Fruit fly (Drosophila melanogaster): ENCODE results near the gene CG45263.

The CG45263 gene

DNA sequence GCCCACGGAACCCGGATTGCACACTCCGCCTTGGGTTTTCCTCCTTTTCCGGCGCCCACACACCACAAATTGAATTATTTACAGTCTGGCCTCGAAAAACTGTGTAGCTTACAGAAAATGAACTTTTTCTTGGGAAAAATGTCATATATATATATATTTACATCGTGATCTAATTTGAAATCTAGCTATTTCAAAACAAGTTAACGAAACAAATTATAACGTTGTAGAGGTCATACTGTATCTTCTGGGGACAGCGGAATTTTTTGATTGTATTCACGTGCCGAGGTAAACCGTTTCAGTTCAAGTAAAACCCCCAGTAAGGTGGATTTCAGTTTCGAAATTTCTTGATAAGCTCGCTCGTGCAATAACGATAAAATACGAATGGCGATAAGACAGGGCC lies 123.0 kb downstream of the CG45263 start (continued):
- TF ChIP-seq sens-2 (GFP tag; IDR thresholded peaks at IDR 0.05), result peak; percentile 24; the same call in 1 of the 2 replicates
- no peak for TF ChIP-seq nau (GFP tag; optimal IDR thresholded peaks at IDR 0.05)
- TF ChIP-seq hbn (GFP tag; IDR thresholded peaks at IDR 0.05; ENCODE audit: partially characterized antibody), result no peak
- TF ChIP-seq h (optimal IDR thresholded peaks at IDR 0.05), result no peak
- no peak for TF ChIP-seq CG18011 (GFP tag; optimal IDR thresholded peaks at IDR 0.05)
- TF ChIP-seq chn (GFP tag; optimal IDR thresholded peaks at IDR 0.05), result no peak
- no peak for TF ChIP-seq disco-r (GFP tag; optimal IDR thresholded peaks at IDR 0.05)
- no peak for TF ChIP-seq shn (GFP tag; optimal IDR thresholded peaks at IDR 0.05)
- TF ChIP-seq CG10462 (GFP tag; optimal IDR thresholded peaks at IDR 0.05), result no peak
- peak; percentile 74 for TF ChIP-seq Rfx (GFP tag; IDR thresholded peaks at IDR 0.05)
- TF ChIP-seq hb (GFP tag; IDR thresholded peaks at IDR 0.05; ENCODE audit: partially characterized antibody), result no peak
- TF ChIP-seq CG33557 (GFP tag; optimal IDR thresholded peaks at IDR 0.05), result no peak
- TF ChIP-seq CG8765 (GFP tag; IDR thresholded peaks at IDR 0.05), result no peak
- TF ChIP-seq CG12236 (GFP tag; optimal IDR thresholded peaks at IDR 0.05), result no peak
- no peak for TF ChIP-seq dati (GFP tag; IDR thresholded peaks at IDR 0.05)
- no peak for TF ChIP-seq zf30C (GFP tag; optimal IDR thresholded peaks at IDR 0.05)
- TF ChIP-seq ato (GFP tag; IDR thresholded peaks at IDR 0.05; ENCODE audit: partially characterized antibody), result no peak
- no peak for TF ChIP-seq TFAM (GFP tag; optimal IDR thresholded peaks at IDR 0.05)
- no peak for TF ChIP-seq jigr1 (GFP tag; IDR thresholded peaks at IDR 0.05)
- TF ChIP-seq ab (GFP tag; optimal IDR thresholded peaks at IDR 0.05), result no peak
- peak; percentile 7 for TF ChIP-seq YL-1 (GFP tag; optimal IDR thresholded peaks at IDR 0.05)
- peak; percentile 40; the same call in 1 of the 2 replicates for TF ChIP-seq H2.0 (GFP tag; IDR thresholded peaks at IDR 0.05)
- peak; percentile 38; the same call in 1 of the 2 replicates for TF ChIP-seq E2f1 (GFP tag; IDR thresholded peaks at IDR 0.05)
- peak; percentile 38 for TF ChIP-seq CG17385 (GFP tag; optimal IDR thresholded peaks at IDR 0.05)
- no peak for TF ChIP-seq CG2116 (GFP tag; optimal IDR thresholded peaks at IDR 0.05)
- TF ChIP-seq crp (GFP tag; optimal IDR thresholded peaks at IDR 0.05), result no peak
- peak; percentile 42 for TF ChIP-seq CG2712 (tag; optimal IDR thresholded peaks at IDR 0.05)
- peak; percentile 16 for TF ChIP-seq bab2 (GFP tag; optimal IDR thresholded peaks at IDR 0.05)
- TF ChIP-seq onecut (GFP tag; IDR thresholded peaks at IDR 0.05), result no peak
- no peak for TF ChIP-seq usp (GFP tag; optimal IDR thresholded peaks at IDR 0.05)
- no peak for TF ChIP-seq CG18476 (GFP tag; optimal IDR thresholded peaks at IDR 0.05)
- no peak for TF ChIP-seq nerfin-2 (GFP tag; IDR thresholded peaks at IDR 0.05; ENCODE audit: partially characterized antibody)
- TF ChIP-seq CG2875 (GFP tag; optimal IDR thresholded peaks at IDR 0.05), result no peak
- TF ChIP-seq Opbp (GFP tag; IDR thresholded peaks at IDR 0.05; ENCODE audit: partially characterized antibody), result no peak
- no peak for TF ChIP-seq chinmo (GFP tag; IDR thresholded peaks at IDR 0.05; ENCODE audit: partially characterized antibody)
- TF ChIP-seq NC2α (GFP tag; optimal IDR thresholded peaks at IDR 0.05), result no peak
- TF ChIP-seq unc-4 (GFP tag; IDR thresholded peaks at IDR 0.05; ENCODE audit: partially characterized antibody), result no peak
- no peak for TF ChIP-seq CG13123 (GFP tag; optimal IDR thresholded peaks at IDR 0.05)
- TF ChIP-seq schlank (tag; optimal IDR thresholded peaks at IDR 0.05), result no peak
- peak; percentile 6 for TF ChIP-seq CG10147 (GFP tag; optimal IDR thresholded peaks at IDR 0.05)
- no peak for TF ChIP-seq CG17829 (tag; optimal IDR thresholded peaks at IDR 0.05)
- peak; percentile 9 for TF ChIP-seq phol (tag; optimal IDR thresholded peaks at IDR 0.05)
- TF ChIP-seq pros (GFP tag; optimal IDR thresholded peaks at IDR 0.05), result no peak
- no peak for TF ChIP-seq cg (GFP tag; optimal IDR thresholded peaks at IDR 0.05)
- no peak for TF ChIP-seq chif (GFP tag; optimal IDR thresholded peaks at IDR 0.05)
- TF ChIP-seq CG4404 (GFP tag; IDR thresholded peaks at IDR 0.05), result no peak
- TF ChIP-seq ham (GFP tag; IDR thresholded peaks at IDR 0.05), result no peak
- TF ChIP-seq tin (GFP tag; optimal IDR thresholded peaks at IDR 0.05), result no peak
- TF ChIP-seq da (GFP tag; optimal IDR thresholded peaks at IDR 0.05), result no peak
- no peak for TF ChIP-seq Lpt (GFP tag; optimal IDR thresholded peaks at IDR 0.05)
- no peak for TF ChIP-seq Fer2 (tag; optimal IDR thresholded peaks at IDR 0.05)

All from whole organism, embryonic.